Fruit fly (Drosophila melanogaster): ENCODE results near the gene RabX2.
A peak's percentile ranks its signal among the peaks of the same experiment; 100 is the strongest.

DNA sequence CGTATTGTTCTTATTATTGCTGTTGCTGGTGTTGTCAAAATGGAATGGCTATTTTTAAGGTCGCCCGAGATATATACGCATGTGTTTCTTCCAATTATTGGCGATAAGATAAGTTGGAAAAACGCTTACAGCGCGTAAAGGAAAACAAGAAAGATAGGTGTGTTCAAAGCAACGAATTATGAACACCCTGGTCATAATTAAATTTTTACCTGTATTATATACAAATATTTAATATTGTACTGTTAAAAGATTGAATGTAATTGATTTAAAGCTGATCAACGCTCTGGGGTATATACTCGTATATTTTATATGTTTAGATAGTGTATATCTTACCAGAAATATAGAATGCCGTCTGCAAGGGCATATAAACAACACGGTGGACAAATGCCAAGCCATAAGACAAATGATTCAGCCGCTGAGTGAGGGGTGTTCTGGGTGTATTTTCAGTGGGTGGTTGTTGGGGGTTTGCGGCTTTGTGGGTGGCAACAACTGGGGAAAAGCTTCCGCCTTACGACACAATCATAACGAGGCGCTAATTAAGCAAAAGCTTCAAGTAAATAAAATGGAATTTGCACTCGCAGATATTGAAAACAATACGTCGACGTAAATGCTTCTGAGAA, 19.6 kb upstream of the RabX2 start:
- TF ChIP-seq pan (optimal IDR thresholded peaks at IDR 0.05), result no peak
- peak in 1 of 2 experiments; percentile 70 for TF ChIP-seq pan (GFP tag; optimal IDR thresholded peaks at IDR 0.05 in 1 of 2, IDR thresholded peaks at IDR 0.05 in 1 of 2)
- TF ChIP-seq mam (GFP tag; optimal IDR thresholded peaks at IDR 0.05), result no peak
- TF ChIP-seq H2.0 (GFP tag; IDR thresholded peaks at IDR 0.05), result no peak
- TF ChIP-seq hbn (GFP tag; IDR thresholded peaks at IDR 0.05; ENCODE audit: partially characterized antibody), result no peak
- TF ChIP-seq CG42726 (GFP tag; IDR thresholded peaks at IDR 0.05; ENCODE audit: partially characterized antibody), result no peak
